Fruit fly (Drosophila melanogaster): ENCODE measurements around the gene Pp1-Y1.

Gene Pp1-Y1

DNA sequence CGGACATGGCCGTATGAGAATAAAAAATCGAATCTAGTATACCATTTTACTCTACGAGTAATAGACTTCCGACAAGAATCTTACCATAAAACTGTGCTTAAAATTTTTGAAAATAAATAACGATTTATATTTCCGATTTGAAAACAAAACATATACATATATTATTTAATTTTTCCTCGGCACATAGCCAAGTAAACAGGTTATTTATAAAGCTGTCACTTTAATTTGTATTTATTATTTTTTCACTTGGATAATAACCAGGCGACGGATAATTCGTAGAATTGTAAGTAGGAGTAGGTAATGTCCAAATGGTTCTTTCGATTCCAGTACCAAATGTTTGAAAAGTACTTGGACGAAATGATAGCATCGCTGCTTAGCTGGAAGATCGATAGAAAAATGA is at the start of gene Pp1-Y1:
TSS of gene Pp1-Y1 (plus strand) at position 301 of the 400 bp plus-strand sequence.
- TF ChIP-seq br (GFP tag; optimal IDR thresholded peaks at IDR 0.05), result no peak
- no peak for TF ChIP-seq CG32264 (GFP tag; optimal IDR thresholded peaks at IDR 0.05)
- no peak for TF ChIP-seq rgr (GFP tag; optimal IDR thresholded peaks at IDR 0.05)
- TF ChIP-seq Dfd (GFP tag; optimal IDR thresholded peaks at IDR 0.05), result no peak
- TF ChIP-seq OdsH (GFP tag; optimal IDR thresholded peaks at IDR 0.05), result no peak
- TF ChIP-seq sage (GFP tag; optimal IDR thresholded peaks at IDR 0.05), result no peak
- no peak for TF ChIP-seq CG9705 (GFP tag; optimal IDR thresholded peaks at IDR 0.05)
- no peak for TF ChIP-seq tai (GFP tag; optimal IDR thresholded peaks at IDR 0.05)
- no peak for TF ChIP-seq jim (GFP tag; optimal IDR thresholded peaks at IDR 0.05)
- no peak for TF ChIP-seq Myc (optimal IDR thresholded peaks at IDR 0.05)
- TF ChIP-seq Hr83 (GFP tag; optimal IDR thresholded peaks at IDR 0.05; ENCODE audit: poor library complexity, severe bottlenecking), result no peak
- no peak for TF ChIP-seq N (GFP tag; optimal IDR thresholded peaks at IDR 0.05)
- TF ChIP-seq Hr78 (GFP tag; optimal IDR thresholded peaks at IDR 0.05), result no peak
- no peak for TF ChIP-seq Rel (GFP tag; optimal IDR thresholded peaks at IDR 0.05)
- TF ChIP-seq Rel (tag; optimal IDR thresholded peaks at IDR 0.05), result no peak
- TF ChIP-seq Dif (GFP tag; optimal IDR thresholded peaks at IDR 0.05; ENCODE audit: partially characterized antibody), result no peak

All from whole organism, wandering third instar larva.